Fruit fly (Drosophila melanogaster) whole organism, prepupa: ENCODE measurements around the gene Alp11.

Source experiments
- CG10631 ChIP-seq: fragments of 200-800 bp; sonication (Bioruptor generic); optimal IDR thresholded peaks from 2 replicates; lab custom pipeline; 2016; ENCODE audit warnings: missing biosample characterization, missing genetic modification characterization
- CG10669 ChIP-seq: fragments of 200-800 bp; sonication (Bioruptor generic); optimal IDR thresholded peaks from 3 replicates; lab custom pipeline; 2018; ENCODE audit warnings: missing biosample characterization, mild to moderate bottlenecking, missing genetic modification characterization, moderate library complexity
- CG11294 ChIP-seq: fragments of 200-800 bp; sonication (Bioruptor generic); IDR thresholded peaks from 2 replicates; pipeline ENCODE4 v1.3.6; 2022; ENCODE audit warnings: missing biosample characterization, missing genetic modification characterization
- CG11762 ChIP-seq: fragments of 200-800 bp; sonication (Bioruptor generic); optimal IDR thresholded peaks from 3 replicates; lab custom pipeline; 2016; ENCODE audit warnings: missing biosample characterization, missing genetic modification characterization; ENCODE audit not compliant: insufficient read depth
- CG11902 ChIP-seq: fragments of 200-800 bp; sonication (Bioruptor generic); optimal IDR thresholded peaks from 3 replicates; lab custom pipeline; 2016; ENCODE audit warnings: missing biosample characterization, missing genetic modification characterization
- CG15336 ChIP-seq: fragments of 200-800 bp; sonication (Bioruptor generic); IDR thresholded peaks from 2 replicates; pipeline ENCODE4 v1.3.6; 2022; ENCODE audit warnings: missing biosample characterization, missing genetic modification characterization
- CG1621 ChIP-seq: fragments of 200-800 bp; sonication (Bioruptor generic); optimal IDR thresholded peaks from 3 replicates; lab custom pipeline; 2018; ENCODE audit warnings: missing biosample characterization, mild to moderate bottlenecking, missing genetic modification characterization
- CG16779 ChIP-seq: fragments of 200-800 bp; sonication (Bioruptor generic); optimal IDR thresholded peaks from 3 replicates; lab custom pipeline; 2017; ENCODE audit warnings: missing biosample characterization, mild to moderate bottlenecking, missing genetic modification characterization
- CG3032 ChIP-seq: fragments of 200-800 bp; optimal IDR thresholded peaks from 2 replicates; lab custom pipeline; 2019; ENCODE audit warnings: missing biosample characterization, mild to moderate bottlenecking, missing genetic modification characterization, moderate library complexity
- CG31627 ChIP-seq: fragments of 200-800 bp; sonication (Bioruptor generic); optimal IDR thresholded peaks from 3 replicates; lab custom pipeline; 2016; ENCODE audit warnings: missing biosample characterization, missing genetic modification characterization
- CG32006 ChIP-seq: fragments of 200-800 bp; sonication (Bioruptor generic); optimal IDR thresholded peaks from 3 replicates; lab custom pipeline; 2017; ENCODE audit warnings: missing biosample characterization, mild to moderate bottlenecking, missing genetic modification characterization
- CG3919 ChIP-seq: fragments of 200-800 bp; sonication (Bioruptor generic); optimal IDR thresholded peaks from 3 replicates; lab custom pipeline; 2016; ENCODE audit warnings: missing biosample characterization, missing genetic modification characterization
- CG4318 ChIP-seq: fragments of 200-800 bp; sonication (Bioruptor generic); optimal IDR thresholded peaks from 3 replicates; lab custom pipeline; 2017; ENCODE audit warnings: missing biosample characterization, mild to moderate bottlenecking, missing genetic modification characterization
- CG6792 ChIP-seq: fragments of 200-800 bp; sonication (Bioruptor generic); optimal IDR thresholded peaks from 3 replicates; lab custom pipeline; 2016; ENCODE audit warnings: missing biosample characterization, missing genetic modification characterization
- CG6808 ChIP-seq: fragments of 200-800 bp; sonication (Bioruptor generic); optimal IDR thresholded peaks from 3 replicates; lab custom pipeline; 2017; ENCODE audit warnings: missing biosample characterization, missing genetic modification characterization, mild to moderate bottlenecking, moderate library complexity, missing genetic modification reagents
- CG6854 ChIP-seq: fragments of 200-800 bp; sonication (Bioruptor generic); optimal IDR thresholded peaks from 2 replicates; lab custom pipeline; 2017; ENCODE audit warnings: missing biosample characterization, mild to moderate bottlenecking, missing genetic modification characterization
- CG7368 ChIP-seq: fragments of 200-800 bp; sonication (Bioruptor generic); optimal IDR thresholded peaks from 3 replicates; lab custom pipeline; 2016; ENCODE audit warnings: missing biosample characterization, missing genetic modification characterization
- CG8119 ChIP-seq: fragments of 200-800 bp; sonication (Bioruptor generic); IDR thresholded peaks from 3 replicates; pipeline ENCODE4 v1.3.6; 2022; ENCODE audit warnings: missing biosample characterization, missing genetic modification characterization
- CG8319 ChIP-seq: fragments of 200-800 bp; sonication (Bioruptor generic); optimal IDR thresholded peaks from 3 replicates; lab custom pipeline; 2016; ENCODE audit warnings: missing biosample characterization, missing genetic modification characterization
- CG8632 ChIP-seq: fragments of 200-800 bp; sonication (Bioruptor generic); optimal IDR thresholded peaks from 3 replicates; lab custom pipeline; 2016; ENCODE audit warnings: missing biosample characterization, missing genetic modification characterization
- CG9139 ChIP-seq: fragments of 200-800 bp; sonication (Bioruptor generic); optimal IDR thresholded peaks from 3 replicates; lab custom pipeline; 2017; ENCODE audit warnings: missing biosample characterization, mild to moderate bottlenecking, missing genetic modification characterization
- Eip75B ChIP-seq: fragments of 200-800 bp; sonication (Bioruptor generic); optimal IDR thresholded peaks from 3 replicates; lab custom pipeline; 2016; ENCODE audit warnings: missing biosample characterization, missing genetic modification characterization
- Eip93F ChIP-seq: fragments of 200-800 bp; sonication (Bioruptor generic); optimal IDR thresholded peaks from 2 replicates; lab custom pipeline; 2016; ENCODE audit warnings: missing biosample characterization, mild to moderate bottlenecking, missing genetic modification characterization
- Ets96B ChIP-seq: fragments of 200-800 bp; optimal IDR thresholded peaks from 2 replicates; lab custom pipeline; 2019; ENCODE audit warnings: missing biosample characterization, mild to moderate bottlenecking, missing genetic modification characterization, moderate library complexity
- Gug ChIP-seq: fragments of 200-800 bp; sonication (Bioruptor generic); IDR thresholded peaks from 2 replicates; pipeline ENCODE4 v1.3.6; 2022; ENCODE audit warnings: missing biosample characterization, missing genetic modification characterization
- Hr38 ChIP-seq: sonication (Bioruptor generic); optimal IDR thresholded peaks from 2 replicates; lab custom pipeline; 2016; ENCODE audit warnings: missing biosample characterization, missing genetic modification characterization
- Lpt ChIP-seq: fragments of 200-800 bp; sonication (Bioruptor generic); optimal IDR thresholded peaks from 3 replicates; lab custom pipeline; 2016; ENCODE audit warnings: missing biosample characterization, missing genetic modification characterization
- Met ChIP-seq: fragments of 200-800 bp; sonication (Bioruptor generic); optimal IDR thresholded peaks from 3 replicates; lab custom pipeline; 2016; ENCODE audit warnings: missing biosample characterization, missing genetic modification characterization
- OdsH ChIP-seq: fragments of 200-800 bp; sonication (Bioruptor generic); optimal IDR thresholded peaks from 3 replicates; lab custom pipeline; 2016; ENCODE audit warnings: missing biosample characterization, missing genetic modification characterization
- Smox ChIP-seq: fragments of 200-800 bp; sonication (Bioruptor generic); optimal IDR thresholded peaks from 3 replicates; lab custom pipeline; 2016; ENCODE audit warnings: missing biosample characterization, missing genetic modification characterization
- Sox102F ChIP-seq: fragments of 200-800 bp; sonication (Bioruptor generic); optimal IDR thresholded peaks from 2 replicates; lab custom pipeline; 2016; ENCODE audit warnings: missing biosample characterization, mild to moderate bottlenecking, missing genetic modification characterization
- Sox14 ChIP-seq: fragments of 200-800 bp; sonication (Bioruptor generic); optimal IDR thresholded peaks from 3 replicates; lab custom pipeline; 2016; ENCODE audit warnings: missing biosample characterization, missing genetic modification characterization
- Sox15 ChIP-seq: fragments of 200-800 bp; sonication (Bioruptor generic); optimal IDR thresholded peaks from 3 replicates; lab custom pipeline; 2016; ENCODE audit warnings: missing biosample characterization, missing genetic modification characterization
- achi ChIP-seq: fragments of 200-800 bp; sonication (Bioruptor generic); optimal IDR thresholded peaks from 3 replicates; lab custom pipeline; 2016; ENCODE audit warnings: missing biosample characterization, missing genetic modification characterization
- acj6 ChIP-seq: fragments of 200-800 bp; sonication (Bioruptor generic); optimal IDR thresholded peaks from 3 replicates; lab custom pipeline; 2016; ENCODE audit warnings: missing biosample characterization, missing genetic modification characterization
- dsx ChIP-seq: fragments of 200-800 bp; optimal IDR thresholded peaks from 3 replicates; lab custom pipeline; 2019; ENCODE audit warnings: missing biosample characterization, mild to moderate bottlenecking, missing genetic modification characterization, moderate library complexity; ENCODE audit not compliant: poor library complexity, severe bottlenecking
- eg ChIP-seq: fragments of 200-800 bp; sonication (Bioruptor generic); IDR thresholded peaks from 3 replicates; pipeline ENCODE4 v1.3.6; 2022; ENCODE audit warnings: missing biosample characterization, missing genetic modification characterization
- esn ChIP-seq: fragments of 200-800 bp; sonication (Bioruptor generic); optimal IDR thresholded peaks from 2 replicates; lab custom pipeline; 2016; ENCODE audit warnings: missing biosample characterization, mild to moderate bottlenecking, missing genetic modification characterization, moderate library complexity
- fd59A ChIP-seq: fragments of 200-800 bp; sonication (Bioruptor generic); optimal IDR thresholded peaks from 2 replicates; lab custom pipeline; 2017; ENCODE audit warnings: missing biosample characterization, mild to moderate bottlenecking, missing genetic modification characterization, missing genetic modification reagents
- fd85E ChIP-seq: fragments of 200-800 bp; sonication (Bioruptor generic); optimal IDR thresholded peaks from 3 replicates; lab custom pipeline; 2016; ENCODE audit warnings: missing biosample characterization, missing genetic modification characterization
- fkh ChIP-seq: fragments of 200-800 bp; sonication (Bioruptor generic); optimal IDR thresholded peaks from 3 replicates; lab custom pipeline; 2017; ENCODE audit warnings: missing biosample characterization, mild to moderate bottlenecking, missing genetic modification characterization, moderate library complexity
- lz ChIP-seq: fragments of 200-800 bp; sonication (Bioruptor generic); optimal IDR thresholded peaks from 3 replicates; lab custom pipeline; 2016; ENCODE audit warnings: missing biosample characterization, missing genetic modification characterization
- net ChIP-seq: fragments of 200-800 bp; sonication (Bioruptor generic); optimal IDR thresholded peaks from 3 replicates; lab custom pipeline; 2016; ENCODE audit warnings: missing biosample characterization, missing genetic modification characterization
- pdm3 ChIP-seq: fragments of 200-800 bp; sonication (Bioruptor generic); optimal IDR thresholded peaks from 3 replicates; lab custom pipeline; 2016; ENCODE audit warnings: missing biosample characterization, missing genetic modification characterization
- spab ChIP-seq: fragments of 200-800 bp; sonication (Bioruptor generic); optimal IDR thresholded peaks from 2 replicates; lab custom pipeline; 2017; ENCODE audit warnings: missing biosample characterization, mild to moderate bottlenecking, missing genetic modification characterization, missing genetic modification reagents
- ss ChIP-seq, 2 experiments: fragments of 200-800 bp; sonication (Bioruptor generic); optimal IDR thresholded peaks; 2 replicates in 1 of 2; 3 replicates in 1 of 2; lab custom pipeline; 2017 to 2018; ENCODE audit warnings: mild to moderate bottlenecking in 2 of 2, missing biosample characterization in 2 of 2, missing genetic modification characterization in 2 of 2, moderate library complexity in 1 of 2
- svp ChIP-seq: fragments of 200-800 bp; sonication (Bioruptor generic); peaks from one replicate; lab custom pipeline; 2016; ENCODE audit warnings: missing biosample characterization, missing genetic modification characterization
- topi ChIP-seq: fragments of 200-800 bp; sonication (Bioruptor generic); optimal IDR thresholded peaks from 3 replicates; lab custom pipeline; 2016; ENCODE audit warnings: missing biosample characterization, missing genetic modification characterization
- vri ChIP-seq: fragments of 200-800 bp; sonication (Bioruptor generic); optimal IDR thresholded peaks from 3 replicates; lab custom pipeline; 2016; ENCODE audit warnings: missing biosample characterization, mild to moderate bottlenecking, missing genetic modification characterization

Gene Alp11

dm6 chrX:15549055-15549454 is 38.5 kb upstream of the Alp11 start (continued):
- TF ChIP-seq CG10631 (GFP tag; lab: Kevin White, UChicago) (peak; percentile 52), topi (GFP tag; lab: Kevin White, UChicago) (peak; percentile 67), fd85E (GFP tag; lab: Kevin White, UChicago) (no peak), CG7368 (GFP tag; lab: Kevin White, UChicago) (peak; percentile 17), Gug (GFP tag; lab: Robert Waterston, UW) (peak; percentile 74), Lpt (GFP tag; lab: Kevin White, UChicago) (peak; percentile 41), Smox (GFP tag; lab: Kevin White, UChicago) (peak; percentile 51), CG16779 (tag; lab: Kevin White, UChicago) (peak; percentile 6), dsx (GFP tag; lab: Kevin White, UChicago) (peak; percentile 4), lz (GFP tag; lab: Kevin White, UChicago) (peak; percentile 63), OdsH (GFP tag; lab: Kevin White, UChicago) (peak; percentile 65), CG8632 (GFP tag; lab: Kevin White, UChicago) (peak; percentile 29), Hr38 (GFP tag; lab: Kevin White, UChicago) (no peak), fkh (GFP tag; lab: Kevin White, UChicago) (peak; percentile 15), net (GFP tag; lab: Kevin White, UChicago) (peak; percentile 61), pdm3 (GFP tag; lab: Kevin White, UChicago) (peak; percentile 59), Met (GFP tag; lab: Kevin White, UChicago) (peak; percentile 70), achi (peak; percentile 60), CG6854 (GFP tag; lab: Kevin White, UChicago) (no peak), Eip75B (GFP tag; lab: Kevin White, UChicago) (peak; percentile 52), CG9139 (GFP tag; lab: Kevin White, UChicago) (no peak), CG10669 (GFP tag; lab: Kevin White, UChicago) (peak; percentile 34), Sox102F (GFP tag; lab: Kevin White, UChicago) (peak; percentile 57), acj6 (GFP tag; lab: Kevin White, UChicago) (peak; percentile 47), Eip93F (GFP tag; lab: Kevin White, UChicago) (no peak), CG31627 (GFP tag; lab: Kevin White, UChicago) (peak; percentile 72), CG6808 (GFP tag; lab: Kevin White, UChicago) (no peak), vri (GFP tag; lab: Kevin White, UChicago) (peak; percentile 14), esn (GFP tag; lab: Kevin White, UChicago) (peak; percentile 68), Sox14 (GFP tag; lab: Kevin White, UChicago) (peak; percentile 55), CG3032 (tag; lab: Kevin White, UChicago) (peak; percentile 30), svp (GFP tag; lab: Kevin White, UChicago) (peak; percentile 80), CG3919 (GFP tag; lab: Kevin White, UChicago) (peak; percentile 55), eg (GFP tag; lab: Robert Waterston, UW) (peak; percentile 83), CG6792 (GFP tag; lab: Kevin White, UChicago) (peak; percentile 41), ss (GFP tag; optimal IDR thresholded peaks at IDR 0.05; lab: Kevin White, UChicago) (no peak), CG1621 (tag; lab: Kevin White, UChicago) (no peak), fd59A (GFP tag; lab: Kevin White, UChicago) (peak; percentile 4)

- TF ChIP-seq CG8319 (GFP tag; lab: Kevin White, UChicago) (no peak), CG4318 (GFP tag; lab: Kevin White, UChicago) (no peak), CG11902 (GFP tag; lab: Kevin White, UChicago) (peak; percentile 13), net (GFP tag; lab: Kevin White, UChicago) (peak; percentile 40), Lpt (GFP tag; lab: Kevin White, UChicago) (no peak), Eip75B (GFP tag; lab: Kevin White, UChicago) (peak; percentile 73), CG1621 (tag; lab: Kevin White, UChicago) (no peak), CG6854 (GFP tag; lab: Kevin White, UChicago) (no peak), CG11762 (peak; percentile 33), CG3032 (tag; lab: Kevin White, UChicago) (peak; percentile 31), CG8119 (GFP tag; lab: Robert Waterston, UW) (peak; percentile 18; the same call in 1 of the 3 replicates), Sox15 (peak; percentile 36), CG3919 (GFP tag; lab: Kevin White, UChicago) (peak; percentile 46), CG15336 (GFP tag; lab: Robert Waterston, UW) (no peak), CG32006 (peak; percentile 44), Gug (GFP tag; lab: Robert Waterston, UW) (no peak), Ets96B (peak; percentile 25), svp (GFP tag; lab: Kevin White, UChicago) (peak; percentile 79), pdm3 (GFP tag; lab: Kevin White, UChicago) (peak; percentile 33), CG7368 (GFP tag; lab: Kevin White, UChicago) (no peak), spab (peak; percentile 3), CG11294 (GFP tag; lab: Robert Waterston, UW) (no peak), CG6792 (GFP tag; lab: Kevin White, UChicago) (peak; percentile 53)
These were observed 35.1 kb upstream of the Alp11 start for dm6 chrX:15552472-15552888.
